Fruit fly (Drosophila melanogaster) Kc167 (cell line): ENCODE data around the gene CG17982.

Source experiments
- Myc ChIP-seq: fragments of >200 bp; optimal IDR thresholded peaks from 2 replicates; lab custom pipeline; 2017; ENCODE audit warnings: missing external identifiers
- h ChIP-seq: fragments of >200 bp; optimal IDR thresholded peaks from 3 replicates; lab custom pipeline; 2018; ENCODE audit warnings: missing external identifiers
- insv ChIP-seq: fragments of >200 bp; optimal IDR thresholded peaks from 3 replicates; lab custom pipeline; 2018; ENCODE audit warnings: missing external identifiers

DNA sequence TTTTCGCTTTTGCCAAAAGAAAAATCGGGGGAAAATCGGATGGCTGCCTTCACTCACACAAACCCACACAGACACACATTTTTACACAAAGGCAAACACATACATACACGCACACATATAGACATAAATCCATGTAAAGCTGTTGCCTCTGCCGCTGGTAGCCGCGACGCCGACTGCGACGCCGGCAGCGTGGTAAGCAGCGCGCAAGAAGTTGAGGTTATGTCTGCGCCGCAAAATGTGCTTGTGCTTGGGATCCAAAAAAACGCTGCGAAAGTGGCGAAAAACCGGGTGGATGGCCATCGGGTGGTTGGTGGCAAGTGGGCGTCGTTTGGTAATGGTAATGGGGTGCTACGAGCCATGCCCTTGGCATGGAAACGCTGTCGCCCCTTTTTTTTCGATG, 36.2 kb upstream of the CG17982 start:
- TF ChIP-seq insv (lab: Kevin White, UChicago) (no peak), Myc (no peak), h (lab: Kevin White, UChicago) (no peak)
